Worm (Caenorhabditis elegans): ENCODE results near the gene Y49E10.27.

- no peak for TF ChIP-seq nhr-23 (tag; optimal IDR thresholded peaks at IDR 0.05)
- TF ChIP-seq nhr-77 (tag; optimal IDR thresholded peaks at IDR 0.05), result no peak
- TF ChIP-seq nhr-10 (tag; optimal IDR thresholded peaks at IDR 0.05), result no peak
- no peak for TF ChIP-seq nhr-25 (tag; optimal IDR thresholded peaks at IDR 0.05)
- TF ChIP-seq ceh-16 (tag; optimal IDR thresholded peaks at IDR 0.05), result no peak
These were observed 2.0 kb downstream of the Y49E10.27 start, which contains the start of gene fbxa-218 for ce11 chrIII:12436215-12436614.
